Fruit fly (Drosophila melanogaster) whole organism, embryonic: ENCODE data around the gene Tmhs.

Experiments used
- Abd-B ChIP-seq: fragments of 200-800 bp; sonication (Bioruptor generic); optimal IDR thresholded peaks from 2 replicates; lab custom pipeline; 2018; ENCODE audit warnings: missing biosample characterization, mild to moderate bottlenecking, missing genetic modification characterization, moderate library complexity
- BtbVII ChIP-seq: fragments of 200-800 bp; sonication (Bioruptor generic); optimal IDR thresholded peaks from 3 replicates; lab custom pipeline; 2017; ENCODE audit warnings: missing biosample characterization, mild to moderate bottlenecking, missing genetic modification characterization
- CG12071 ChIP-seq: fragments of 200-800 bp; sonication (Bioruptor generic); optimal IDR thresholded peaks from 3 replicates; lab custom pipeline; 2018; ENCODE audit warnings: missing biosample characterization, mild to moderate bottlenecking, missing genetic modification characterization
- CG15073 ChIP-seq: fragments of 200-800 bp; sonication (Bioruptor generic); optimal IDR thresholded peaks from 2 replicates; lab custom pipeline; 2016; ENCODE audit warnings: missing biosample characterization, missing genetic modification characterization
- CG1603 ChIP-seq: fragments of 200-800 bp; sonication (Bioruptor generic); optimal IDR thresholded peaks from 2 replicates; lab custom pipeline; 2019; ENCODE audit warnings: missing biosample characterization, mild to moderate bottlenecking, missing genetic modification characterization, moderate library complexity
- CG18262 ChIP-seq: fragments of 200-800 bp; optimal IDR thresholded peaks from 3 replicates; lab custom pipeline; 2019; ENCODE audit warnings: missing biosample characterization, mild to moderate bottlenecking, missing genetic modification characterization, moderate library complexity
- CG18599 ChIP-seq: fragments of 200-800 bp; sonication (Bioruptor generic); optimal IDR thresholded peaks from 3 replicates; lab custom pipeline; 2017; ENCODE audit warnings: missing biosample characterization, missing genetic modification characterization, mild to moderate bottlenecking, moderate library complexity, missing genetic modification reagents
- CG2120 ChIP-seq: fragments of 200-800 bp; sonication (Bioruptor generic); optimal IDR thresholded peaks from 3 replicates; lab custom pipeline; 2016; ENCODE audit warnings: missing biosample characterization, missing genetic modification characterization
- CG2129 ChIP-seq: fragments of 200-800 bp; sonication (Bioruptor generic); IDR thresholded peaks from 2 replicates; pipeline ENCODE4 v1.3.6; 2022; ENCODE audit warnings: missing biosample characterization, missing genetic modification characterization; ENCODE audit not compliant: partially characterized antibody
- CG2678 ChIP-seq: fragments of 200-800 bp; sonication (Bioruptor generic); optimal IDR thresholded peaks from 3 replicates; lab custom pipeline; 2019; ENCODE audit warnings: missing biosample characterization, mild to moderate bottlenecking, missing genetic modification characterization, moderate library complexity
- CG31388 ChIP-seq: fragments of 200-800 bp; sonication (Bioruptor generic); optimal IDR thresholded peaks from 2 replicates; lab custom pipeline; 2016; ENCODE audit warnings: missing biosample characterization, missing genetic modification characterization
- CG6654 ChIP-seq: fragments of 200-800 bp; sonication (Bioruptor generic); optimal IDR thresholded peaks from 2 replicates; lab custom pipeline; 2017; ENCODE audit warnings: missing biosample characterization, mild to moderate bottlenecking, missing genetic modification characterization
- CG6689 ChIP-seq: fragments of 200-800 bp; sonication (Bioruptor generic); IDR thresholded peaks from 2 replicates; pipeline ENCODE4 v1.3.6; 2022; ENCODE audit warnings: missing biosample characterization, missing genetic modification characterization
- CG7556 ChIP-seq: fragments of 200-800 bp; sonication (Bioruptor generic); optimal IDR thresholded peaks from 2 replicates; lab custom pipeline; 2017; ENCODE audit warnings: missing biosample characterization, mild to moderate bottlenecking, missing genetic modification characterization
- CG7928 ChIP-seq: fragments of 200-800 bp; sonication (Bioruptor generic); optimal IDR thresholded peaks from 2 replicates; lab custom pipeline; 2017; ENCODE audit warnings: missing biosample characterization, mild to moderate bottlenecking, missing genetic modification characterization
- CG7987 ChIP-seq: fragments of 200-800 bp; sonication (Bioruptor generic); optimal IDR thresholded peaks from 2 replicates; lab custom pipeline; 2018; ENCODE audit warnings: missing biosample characterization, mild to moderate bottlenecking, missing genetic modification characterization, moderate library complexity
- CG8924 ChIP-seq: fragments of 200-800 bp; optimal IDR thresholded peaks from 3 replicates; lab custom pipeline; 2019; ENCODE audit warnings: missing biosample characterization, mild to moderate bottlenecking, missing genetic modification characterization, moderate library complexity
- CTCF ChIP-seq: fragments of 200-800 bp; sonication (Bioruptor generic); optimal IDR thresholded peaks from 2 replicates; lab custom pipeline; 2017; ENCODE audit warnings: missing biosample characterization, mild to moderate bottlenecking, missing genetic modification characterization, moderate library complexity
- Ets65A ChIP-seq: fragments of 200-800 bp; sonication (Bioruptor generic); peaks from one replicate; lab custom pipeline; 2016; ENCODE audit warnings: missing biosample characterization, missing genetic modification characterization
- Fer1 ChIP-seq: fragments of 200-800 bp; sonication (Bioruptor generic); optimal IDR thresholded peaks from 2 replicates; lab custom pipeline; 2017; ENCODE audit warnings: missing biosample characterization, mild to moderate bottlenecking, missing genetic modification characterization
- HLH54F ChIP-seq: fragments of 200-800 bp; sonication (Bioruptor generic); optimal IDR thresholded peaks from 3 replicates; lab custom pipeline; 2016; ENCODE audit warnings: missing biosample characterization, missing genetic modification characterization
- Hr3 ChIP-seq: fragments of 200-800 bp; sonication (Bioruptor generic); optimal IDR thresholded peaks from 3 replicates; lab custom pipeline; 2016; ENCODE audit warnings: missing biosample characterization, missing genetic modification characterization
- Hr78 ChIP-seq, 2 experiments: fragments of 200-800 bp in 1 of 2; fragments of >200 bp in 1 of 2; sonication (Bioruptor generic) in 1 of 2; optimal IDR thresholded peaks; 2 replicates each; lab custom pipeline; 2017 to 2019; ENCODE audit warnings: missing biosample characterization in 2 of 2, missing genetic modification characterization in 2 of 2, mild to moderate bottlenecking in 1 of 2, moderate library complexity in 1 of 2
- Kr ChIP-seq: fragments of 200-800 bp; sonication (Bioruptor generic); optimal IDR thresholded peaks from 2 replicates; lab custom pipeline; 2017; ENCODE audit warnings: missing biosample characterization, mild to moderate bottlenecking, missing genetic modification characterization
- Lim3 ChIP-seq: fragments of 200-800 bp; sonication (Bioruptor generic); IDR thresholded peaks from 2 replicates; pipeline ENCODE4 v1.3.6; 2022; ENCODE audit warnings: missing biosample characterization, missing genetic modification characterization
- Pdp1 ChIP-seq, 2 experiments: fragments of 200-800 bp; sonication (Bioruptor generic); optimal IDR thresholded peaks; 3 replicates each; lab custom pipeline; 2016; ENCODE audit warnings: missing biosample characterization in 2 of 2, missing genetic modification characterization in 2 of 2, mild to moderate bottlenecking in 1 of 2, moderate library complexity in 1 of 2
- Sox100B ChIP-seq: fragments of 200-800 bp; sonication (Bioruptor generic); optimal IDR thresholded peaks from 3 replicates; lab custom pipeline; 2018; ENCODE audit warnings: missing biosample characterization, mild to moderate bottlenecking, missing genetic modification characterization
- Spps ChIP-seq: fragments of 200-800 bp; sonication (Bioruptor generic); optimal IDR thresholded peaks from 2 replicates; lab custom pipeline; 2018; ENCODE audit warnings: missing biosample characterization, mild to moderate bottlenecking, missing genetic modification characterization
- az2 ChIP-seq: fragments of 200-800 bp; sonication (Bioruptor generic); optimal IDR thresholded peaks from 3 replicates; lab custom pipeline; 2016; ENCODE audit warnings: missing biosample characterization, missing genetic modification characterization
- ci ChIP-seq: fragments of 200-800 bp; sonication (Bioruptor generic); IDR thresholded peaks from 3 replicates; pipeline ENCODE4 v1.3.6; 2022; ENCODE audit warnings: missing biosample characterization, missing genetic modification characterization
- dan ChIP-seq: fragments of 200-800 bp; sonication (Bioruptor generic); IDR thresholded peaks from 2 replicates; pipeline ENCODE4 v1.3.6; 2022; ENCODE audit warnings: missing biosample characterization, missing genetic modification characterization
- dimm ChIP-seq: fragments of 200-800 bp; sonication (Bioruptor generic); IDR thresholded peaks from 2 replicates; pipeline ENCODE4 v1.3.6; 2022; ENCODE audit warnings: missing biosample characterization, missing genetic modification characterization
- fd3F ChIP-seq: fragments of 200-800 bp; sonication (Bioruptor generic); optimal IDR thresholded peaks from 2 replicates; lab custom pipeline; 2018; ENCODE audit warnings: missing biosample characterization, mild to moderate bottlenecking, missing genetic modification characterization, moderate library complexity
- klu ChIP-seq: fragments of 200-800 bp; sonication (Bioruptor generic); IDR thresholded peaks from 2 replicates; pipeline ENCODE4 v1.3.6; 2022; ENCODE audit warnings: missing biosample characterization, missing genetic modification characterization
- lab ChIP-seq: fragments of 200-800 bp; sonication (Bioruptor generic); optimal IDR thresholded peaks from 3 replicates; lab custom pipeline; 2017; ENCODE audit warnings: missing biosample characterization, missing genetic modification characterization, mild to moderate bottlenecking, moderate library complexity, missing genetic modification reagents
- lbe ChIP-seq: fragments of 200-800 bp; sonication (Bioruptor generic); optimal IDR thresholded peaks from 2 replicates; lab custom pipeline; 2016; ENCODE audit warnings: missing biosample characterization, mild to moderate bottlenecking, missing genetic modification characterization
- mam ChIP-seq: fragments of 200-800 bp; sonication (Bioruptor generic); optimal IDR thresholded peaks from 3 replicates; lab custom pipeline; 2016; ENCODE audit warnings: missing biosample characterization, missing genetic modification characterization
- onecut ChIP-seq: fragments of 200-800 bp; sonication (Bioruptor generic); IDR thresholded peaks from 2 replicates; pipeline ENCODE4 v1.3.6; 2022; ENCODE audit warnings: missing biosample characterization, missing genetic modification characterization
- sens ChIP-seq: fragments of 200-800 bp; sonication (Bioruptor generic); peaks from one replicate; lab custom pipeline; 2016; ENCODE audit warnings: missing biosample characterization, missing genetic modification characterization
- seq ChIP-seq: fragments of 200-800 bp; sonication (Bioruptor generic); IDR thresholded peaks from 2 replicates; pipeline ENCODE4 v1.3.6; 2022; ENCODE audit warnings: missing biosample characterization, missing genetic modification characterization
- sim ChIP-seq: fragments of 200-800 bp; sonication (Bioruptor generic); IDR thresholded peaks from 2 replicates; pipeline ENCODE4 v1.3.6; 2022; ENCODE audit warnings: missing biosample characterization, missing genetic modification characterization
- tap ChIP-seq: fragments of 200-800 bp; optimal IDR thresholded peaks from 3 replicates; lab custom pipeline; 2019; ENCODE audit warnings: missing biosample characterization, mild to moderate bottlenecking, missing genetic modification characterization, moderate library complexity
- tgo ChIP-seq: fragments of 200-800 bp; sonication (Bioruptor generic); IDR thresholded peaks from 3 replicates; pipeline ENCODE4 v1.3.6; 2022; ENCODE audit warnings: missing biosample characterization, missing genetic modification characterization
- zen ChIP-seq: fragments of 200-800 bp; sonication (Bioruptor generic); optimal IDR thresholded peaks from 3 replicates; lab custom pipeline; 2018; ENCODE audit warnings: missing biosample characterization, mild to moderate bottlenecking, missing genetic modification characterization, moderate library complexity

Gene Tmhs

dm6 chr3L:1881919-1882318 is 3.5 kb upstream of the Tmhs start (continued):
- TF ChIP-seq CG6689 (GFP tag; lab: Robert Waterston, UW) (no peak), BtbVII (GFP tag; lab: Kevin White, UChicago) (no peak), Kr (GFP tag; lab: Kevin White, UChicago) (no peak), sens (GFP tag; lab: Kevin White, UChicago) (no peak), Ets65A (GFP tag; lab: Kevin White, UChicago) (no peak), Abd-B (GFP tag; lab: Kevin White, UChicago) (no peak), lab (peak; percentile 34), fd3F (GFP tag; lab: Kevin White, UChicago) (no peak), Fer1 (GFP tag; lab: Kevin White, UChicago) (no peak), CTCF (no peak), mam (GFP tag; lab: Kevin White, UChicago) (no peak), CG2678 (peak; percentile 12), az2 (GFP tag; lab: Kevin White, UChicago) (no peak), HLH54F (GFP tag; lab: Kevin White, UChicago) (no peak), CG7987 (GFP tag; lab: Kevin White, UChicago) (no peak), dan (GFP tag; lab: Robert Waterston, UW) (no peak), seq (no peak), CG7556 (GFP tag; lab: Kevin White, UChicago) (no peak), dimm (GFP tag; lab: Robert Waterston, UW) (no peak), Lim3 (no peak), CG18599 (peak; percentile 21), CG31388 (GFP tag; lab: Kevin White, UChicago) (no peak), tap (tag; lab: Kevin White, UChicago) (no peak), onecut (GFP tag; lab: Robert Waterston, UW) (peak; percentile 60), Spps (tag; lab: Kevin White, UChicago) (no peak), CG7928 (no peak), CG18262 (tag; lab: Kevin White, UChicago) (no peak), klu (no peak), CG6654 (GFP tag; lab: Kevin White, UChicago) (no peak), Hr78 (GFP tag; optimal IDR thresholded peaks at IDR 0.05; lab: Kevin White, UChicago) (no peak), CG2120 (peak; percentile 7), Hr3 (GFP tag; lab: Kevin White, UChicago) (no peak), CG1603 (tag; lab: Kevin White, UChicago) (no peak), zen (tag; lab: Kevin White, UChicago) (no peak), tgo (GFP tag; lab: Robert Waterston, UW) (no peak), ci (0 out of 3 replicates have a peak, but pooled peaks have one; percentile 33), CG8924 (tag; lab: Kevin White, UChicago) (no peak), CG15073 (GFP tag; lab: Kevin White, UChicago) (no peak), Pdp1 (GFP tag; optimal IDR thresholded peaks at IDR 0.05; lab: Kevin White, UChicago) (no peak), CG2129 (GFP tag; lab: Robert Waterston, UW) (no peak), lbe (no peak), Sox100B (GFP tag; lab: Kevin White, UChicago) (no peak), sim (GFP tag; lab: Robert Waterston, UW) (no peak), CG12071 (GFP tag; lab: Kevin White, UChicago) (peak; percentile 2)
